Fruit fly (Drosophila melanogaster) S2 (cell line): ENCODE data around the gene CG13613.

Source experiments
- CG8478 ChIP-seq: fragments of >200 bp; optimal IDR thresholded peaks from 2 replicates; lab custom pipeline; 2018
- CTCF ChIP-seq, 2 experiments: fragments of >200 bp; optimal IDR thresholded peaks; 2 replicates each; lab custom pipeline; 2018

- TF ChIP-seq CG8478 (lab: Kevin White, UChicago) (no peak), CTCF (optimal IDR thresholded peaks at IDR 0.05; lab: Kevin White, UChicago) (no peak)
Observed at dm6 chr3R:24384952-24385351, 19.6 kb downstream of the CG13613 start, which contains the start of gene CG17780.
